Worm (Caenorhabditis elegans): Measurements from ENCODE around the gene Y57G11C.33.

The Y57G11C.33 gene

ce11 chrIV:14704155-14704554, 47.3 kb downstream of the Y57G11C.33 start, which contains the start of gene Y57G11C.40:
Gene Y57G11C.40, minus strand, starts transcription at chrIV:14704255.
- TF ChIP-seq ets-7 (tag; optimal IDR thresholded peaks at IDR 0.05): no peak
- TF ChIP-seq tra-4 (tag; optimal IDR thresholded peaks at IDR 0.05): no peak
- no peak for TF ChIP-seq flt-1 (GFP tag; IDR thresholded peaks at IDR 0.05)
- no peak for TF ChIP-seq tbx-37 (GFP tag; conservative IDR thresholded peaks at IDR 0.05)
- no peak for TF ChIP-seq ceh-36 (tag; optimal IDR thresholded peaks at IDR 0.05)

- TF ChIP-seq scrt-1 (GFP tag; IDR thresholded peaks at IDR 0.05) (no peak), tbx-37 (GFP tag; conservative IDR thresholded peaks at IDR 0.05) (no peak), ceh-13 (GFP tag; optimal IDR thresholded peaks at IDR 0.05) (no peak), hmbx-1 (tag; optimal IDR thresholded peaks at IDR 0.05) (no peak), B0310.2 (tag; optimal IDR thresholded peaks at IDR 0.05) (no peak), F13C5.2 (tag; optimal IDR thresholded peaks at IDR 0.05) (no peak)
Measured at ce11 chrIV:14704952-14705351, 48.1 kb downstream of the Y57G11C.33 start.

ce11 chrIV:14706302-14706701, 49.4 kb downstream of the Y57G11C.33 start, which contains the start of gene Y57G11C.41:
Gene Y57G11C.41, minus strand, starts transcription at chrIV:14706402.
- TF ChIP-seq aly-1 (tag; optimal IDR thresholded peaks at IDR 0.05): no peak
- no peak for TF ChIP-seq ama-1 (optimal IDR thresholded peaks at IDR 0.05)
- TF ChIP-seq sea-1 (GFP tag; conservative IDR thresholded peaks at IDR 0.05): no peak
- no peak for TF ChIP-seq scrt-1 (GFP tag; IDR thresholded peaks at IDR 0.05)
- TF ChIP-seq F13C5.2 (tag; optimal IDR thresholded peaks at IDR 0.05): no peak
- TF ChIP-seq hmg-4 (GFP tag; optimal IDR thresholded peaks at IDR 0.05): no peak
- no peak for TF ChIP-seq B0310.2 (tag; optimal IDR thresholded peaks at IDR 0.05)
- no peak for TF ChIP-seq hmbx-1 (tag; optimal IDR thresholded peaks at IDR 0.05)
- TF ChIP-seq ceh-36 (tag; optimal IDR thresholded peaks at IDR 0.05): no peak
- no peak for TF ChIP-seq ets-7 (tag; optimal IDR thresholded peaks at IDR 0.05)
- no peak for TF ChIP-seq tra-4 (tag; optimal IDR thresholded peaks at IDR 0.05)
- TF ChIP-seq ceh-13 (GFP tag; optimal IDR thresholded peaks at IDR 0.05): no peak
- no peak for TF ChIP-seq tbx-11 (GFP tag; IDR thresholded peaks at IDR 0.05)
- no peak for TF ChIP-seq flt-1 (GFP tag; IDR thresholded peaks at IDR 0.05)
- TF ChIP-seq hnd-1 (tag; optimal IDR thresholded peaks at IDR 0.05): no peak
- no peak for TF ChIP-seq pes-1 (GFP tag; IDR thresholded peaks at IDR 0.05)
- TF ChIP-seq tbx-37 (GFP tag; conservative IDR thresholded peaks at IDR 0.05): no peak

All from whole organism, early embryonic.